Worm (Caenorhabditis elegans): ENCODE data around the gene C13A2.4.

C13A2.4 gene

ce11 chrV:7328092-7328491, 48.9 kb downstream of the C13A2.4 start, which contains the start of gene clec-7:
TSS of gene clec-7 (plus strand) at chrV:7328392.
- no peak for TF ChIP-seq W03F9.2 (tag; optimal IDR thresholded peaks at IDR 0.05)
- no peak for TF ChIP-seq him-1 (tag; optimal IDR thresholded peaks at IDR 0.05)
- no peak for TF ChIP-seq dao-5 (tag; optimal IDR thresholded peaks at IDR 0.05)
